Worm (Caenorhabditis elegans) whole organism, L1 larva: ENCODE measurements around the gene nhr-268.

Experiments
- ceh-82 ChIP-seq, 3 experiments: fragments of 150-350 bp in 1 of 3; sonication (generic microtip) in 2 of 3; optimal IDR thresholded peaks; 2 replicates each; lab custom pipeline; 2014 to 2017; ENCODE audit warnings: missing biosample characterization in 3 of 3, missing genetic modification characterization in 3 of 3
- nhr-76 ChIP-seq: sonication (generic microtip); optimal IDR thresholded peaks from 2 replicates; lab custom pipeline; 2017; ENCODE audit warnings: missing biosample characterization, missing genetic modification characterization
- sptf-1 ChIP-seq: fragments of 150-350 bp; optimal IDR thresholded peaks from 2 replicates; lab custom pipeline; 2014; ENCODE audit warnings: missing biosample characterization, missing genetic modification characterization
- ztf-11 ChIP-seq, 2 experiments: sonication (generic microtip); optimal IDR thresholded peaks; 2 replicates each; lab custom pipeline; 2016 to 2017; ENCODE audit warnings: missing genetic modification characterization in 2 of 2, missing biosample characterization in 1 of 2, missing compliant biosample characterization in 1 of 2

- no peak for TF ChIP-seq ceh-82 (tag; optimal IDR thresholded peaks at IDR 0.05; lab: Kevin White, UChicago)
- no peak for TF ChIP-seq sptf-1 (tag; lab: Kevin White, UChicago)
- TF ChIP-seq ztf-11 (tag; optimal IDR thresholded peaks at IDR 0.05; lab: Kevin White, UChicago), result no peak
- TF ChIP-seq nhr-76 (tag; lab: Kevin White, UChicago), result no peak
Observed at ce11 chrV:15704745-15705144, 14.7 kb downstream of the nhr-268 start, which contains the start of gene twk-34.
